Fruit fly (Drosophila melanogaster) whole organism, embryonic: ENCODE data around the gene Moca-cyp.
A peak's percentile ranks its signal among the peaks of the same experiment; 100 is the strongest.

Source experiments
- Atf3 ChIP-seq: fragments of 200-800 bp; sonication (Bioruptor generic); optimal IDR thresholded peaks from 3 replicates; lab custom pipeline; 2016; ENCODE audit warnings: missing biosample characterization, missing genetic modification characterization
- CG10274 ChIP-seq: fragments of 200-800 bp; sonication (Bioruptor generic); optimal IDR thresholded peaks from 3 replicates; lab custom pipeline; 2017; ENCODE audit warnings: missing biosample characterization, mild to moderate bottlenecking, missing genetic modification characterization
- CG10431 ChIP-seq: fragments of 200-800 bp; sonication (Bioruptor generic); optimal IDR thresholded peaks from 3 replicates; lab custom pipeline; 2018; ENCODE audit warnings: missing biosample characterization, mild to moderate bottlenecking, missing genetic modification characterization
- CG10462 ChIP-seq: fragments of 200-800 bp; sonication (Bioruptor generic); optimal IDR thresholded peaks from 2 replicates; lab custom pipeline; 2016; ENCODE audit warnings: missing biosample characterization, missing genetic modification characterization
- CG11398 ChIP-seq: fragments of 200-800 bp; sonication (Bioruptor generic); optimal IDR thresholded peaks from 2 replicates; lab custom pipeline; 2016; ENCODE audit warnings: missing biosample characterization, missing genetic modification characterization
- CG12071 ChIP-seq: fragments of 200-800 bp; sonication (Bioruptor generic); optimal IDR thresholded peaks from 3 replicates; lab custom pipeline; 2018; ENCODE audit warnings: missing biosample characterization, mild to moderate bottlenecking, missing genetic modification characterization
- CG12744 ChIP-seq: fragments of 200-800 bp; sonication (Bioruptor generic); optimal IDR thresholded peaks from 2 replicates; lab custom pipeline; 2016; ENCODE audit warnings: missing biosample characterization, missing genetic modification characterization
- CG15269 ChIP-seq: fragments of 200-800 bp; sonication (Bioruptor generic); optimal IDR thresholded peaks from 2 replicates; lab custom pipeline; 2018; ENCODE audit warnings: missing biosample characterization, mild to moderate bottlenecking, missing genetic modification characterization, moderate library complexity
- CG2129 ChIP-seq: fragments of 200-800 bp; sonication (Bioruptor generic); IDR thresholded peaks from 2 replicates; pipeline ENCODE4 v1.3.6; 2022; ENCODE audit warnings: missing biosample characterization, missing genetic modification characterization; ENCODE audit not compliant: partially characterized antibody
- CG31365 ChIP-seq: fragments of 200-800 bp; sonication (Bioruptor generic); optimal IDR thresholded peaks from 2 replicates; lab custom pipeline; 2018; ENCODE audit warnings: missing biosample characterization, mild to moderate bottlenecking, missing genetic modification characterization
- CG32772 ChIP-seq: fragments of 200-800 bp; sonication (Bioruptor generic); IDR thresholded peaks from 2 replicates; pipeline ENCODE4 v1.3.6; 2022; ENCODE audit warnings: missing biosample characterization, missing genetic modification characterization
- CG6254 ChIP-seq: fragments of 200-800 bp; sonication (Bioruptor generic); optimal IDR thresholded peaks from 3 replicates; lab custom pipeline; 2017; ENCODE audit warnings: mild to moderate bottlenecking, missing biosample characterization, missing genetic modification reagents, missing genetic modification characterization
- CG6689 ChIP-seq: fragments of 200-800 bp; sonication (Bioruptor generic); IDR thresholded peaks from 2 replicates; pipeline ENCODE4 v1.3.6; 2022; ENCODE audit warnings: missing biosample characterization, missing genetic modification characterization
- CG7839 ChIP-seq: fragments of 200-800 bp; sonication (Bioruptor generic); optimal IDR thresholded peaks from 3 replicates; lab custom pipeline; 2018; ENCODE audit warnings: missing biosample characterization, mild to moderate bottlenecking, missing genetic modification characterization, moderate library complexity
- CG9817 ChIP-seq: fragments of 200-800 bp; sonication (Bioruptor generic); optimal IDR thresholded peaks from 2 replicates; lab custom pipeline; 2018; ENCODE audit warnings: missing biosample characterization, mild to moderate bottlenecking, missing genetic modification characterization, moderate library complexity
- CG9932 ChIP-seq: fragments of 200-800 bp; sonication (Bioruptor generic); IDR thresholded peaks from 2 replicates; pipeline ENCODE4 v1.3.6; 2022; ENCODE audit warnings: missing biosample characterization, missing genetic modification characterization
- Gug ChIP-seq: fragments of 200-800 bp; sonication (Bioruptor generic); IDR thresholded peaks from 4 replicates; pipeline ENCODE4 v1.3.6; 2022; ENCODE audit warnings: missing biosample characterization, missing genetic modification characterization
- HHEX ChIP-seq: fragments of 200-800 bp; sonication (Bioruptor generic); optimal IDR thresholded peaks from 3 replicates; lab custom pipeline; 2017; ENCODE audit warnings: missing biosample characterization, mild to moderate bottlenecking, missing genetic modification characterization, missing genetic modification reagents
- Mes4 ChIP-seq: fragments of 200-800 bp; sonication (Bioruptor generic); optimal IDR thresholded peaks from 2 replicates; lab custom pipeline; 2016; ENCODE audit warnings: missing biosample characterization, missing genetic modification characterization
- Nf-YB ChIP-seq: fragments of 200-800 bp; sonication (Bioruptor generic); optimal IDR thresholded peaks from 3 replicates; lab custom pipeline; 2019; ENCODE audit warnings: missing biosample characterization, mild to moderate bottlenecking, missing genetic modification characterization, moderate library complexity
- Optix ChIP-seq: fragments of 200-800 bp; sonication (Bioruptor generic); IDR thresholded peaks from 3 replicates; pipeline ENCODE4 v1.3.6; 2022; ENCODE audit warnings: missing biosample characterization, missing genetic modification characterization
- Sry-δ ChIP-seq: fragments of 200-800 bp; sonication (Bioruptor generic); optimal IDR thresholded peaks from 2 replicates; lab custom pipeline; 2016; ENCODE audit warnings: missing biosample characterization, missing genetic modification characterization
- az2 ChIP-seq: fragments of 200-800 bp; sonication (Bioruptor generic); optimal IDR thresholded peaks from 3 replicates; lab custom pipeline; 2016; ENCODE audit warnings: missing biosample characterization, missing genetic modification characterization
- bsh ChIP-seq, 2 experiments: fragments of 200-800 bp; sonication (Bioruptor generic); optimal IDR thresholded peaks; 2 replicates each; lab custom pipeline; 2017 to 2018; ENCODE audit warnings: mild to moderate bottlenecking in 2 of 2, missing biosample characterization in 2 of 2, missing genetic modification characterization in 2 of 2, moderate library complexity in 1 of 2
- corto ChIP-seq: fragments of 200-800 bp; sonication (Bioruptor generic); optimal IDR thresholded peaks from 2 replicates; lab custom pipeline; 2016; ENCODE audit warnings: missing biosample characterization, mild to moderate bottlenecking, missing genetic modification characterization, moderate library complexity
- crp ChIP-seq, 2 experiments: fragments of 200-800 bp; sonication (Bioruptor generic); optimal IDR thresholded peaks; 2 replicates in 1 of 2; 3 replicates in 1 of 2; lab custom pipeline; 2017; ENCODE audit warnings: missing biosample characterization in 2 of 2, missing genetic modification characterization in 2 of 2, mild to moderate bottlenecking in 1 of 2, moderate library complexity in 1 of 2
- cwo ChIP-seq: fragments of 200-800 bp; sonication (Bioruptor generic); optimal IDR thresholded peaks from 3 replicates; lab custom pipeline; 2017; ENCODE audit warnings: missing biosample characterization, missing genetic modification characterization, mild to moderate bottlenecking, moderate library complexity, missing genetic modification reagents
- dmrt11E ChIP-seq: fragments of 200-800 bp; sonication (Bioruptor generic); optimal IDR thresholded peaks from 3 replicates; lab custom pipeline; 2018; ENCODE audit warnings: missing biosample characterization, mild to moderate bottlenecking, missing genetic modification characterization, moderate library complexity
- dysf ChIP-seq: fragments of 200-800 bp; sonication (Bioruptor generic); IDR thresholded peaks from 3 replicates; pipeline ENCODE4 v1.3.6; 2022; ENCODE audit warnings: missing biosample characterization, missing genetic modification characterization
- eve ChIP-seq, 2 experiments: fragments of >200 bp; optimal IDR thresholded peaks; 2 replicates each; lab custom pipeline; 2017; ENCODE audit warnings: missing biosample characterization in 2 of 2, missing genetic modification characterization in 2 of 2
- ewg ChIP-seq: fragments of 200-800 bp; sonication (Bioruptor generic); optimal IDR thresholded peaks from 3 replicates; lab custom pipeline; 2017; ENCODE audit warnings: mild to moderate bottlenecking, missing biosample characterization, missing genetic modification reagents, missing genetic modification characterization
- gfzf ChIP-seq: fragments of 200-800 bp; sonication (Bioruptor generic); optimal IDR thresholded peaks from 2 replicates; lab custom pipeline; 2016; ENCODE audit warnings: missing biosample characterization, mild to moderate bottlenecking, missing genetic modification characterization, moderate library complexity
- grau ChIP-seq: fragments of 200-800 bp; optimal IDR thresholded peaks from 3 replicates; lab custom pipeline; 2019; ENCODE audit warnings: missing biosample characterization, mild to moderate bottlenecking, missing genetic modification characterization, moderate library complexity
- ind ChIP-seq: fragments of 200-800 bp; sonication (Bioruptor generic); optimal IDR thresholded peaks from 3 replicates; lab custom pipeline; 2016; ENCODE audit warnings: missing biosample characterization, missing genetic modification characterization
- klu ChIP-seq: fragments of 200-800 bp; sonication (Bioruptor generic); IDR thresholded peaks from 2 replicates; pipeline ENCODE4 v1.3.6; 2022; ENCODE audit warnings: missing biosample characterization, missing genetic modification characterization
- lab ChIP-seq: fragments of 200-800 bp; sonication (Bioruptor generic); optimal IDR thresholded peaks from 3 replicates; lab custom pipeline; 2017; ENCODE audit warnings: missing biosample characterization, missing genetic modification characterization, mild to moderate bottlenecking, moderate library complexity, missing genetic modification reagents
- mld ChIP-seq: fragments of 200-800 bp; sonication (Bioruptor generic); IDR thresholded peaks from 3 replicates; pipeline ENCODE4 v1.3.6; 2022; ENCODE audit warnings: missing biosample characterization, missing genetic modification characterization; ENCODE audit not compliant: partially characterized antibody
- nom ChIP-seq: fragments of 200-800 bp; sonication (Bioruptor generic); optimal IDR thresholded peaks from 2 replicates; lab custom pipeline; 2017; ENCODE audit warnings: missing biosample characterization, missing genetic modification characterization, mild to moderate bottlenecking, moderate library complexity, missing genetic modification reagents
- pan ChIP-seq, 4 experiments: fragments of >200 bp in 3 of 4; fragments of 200-800 bp in 1 of 4; sonication (Bioruptor generic) in 1 of 4; optimal IDR thresholded peaks in 3 of 4; IDR thresholded peaks in 1 of 4; 2 replicates each; pipeline versions ENCODE4 v1.3.6 to Lab custom; 2017 to 2022; ENCODE audit warnings: missing biosample characterization in 2 of 4, missing genetic modification characterization in 2 of 4, mixed read lengths in 1 of 4
- pnt ChIP-seq: fragments of 200-800 bp; sonication (Bioruptor generic); optimal IDR thresholded peaks from 3 replicates; lab custom pipeline; 2016; ENCODE audit warnings: missing biosample characterization, missing genetic modification characterization
- pzg ChIP-seq: fragments of 200-800 bp; sonication (Bioruptor generic); optimal IDR thresholded peaks from 3 replicates; lab custom pipeline; 2018; ENCODE audit warnings: missing biosample characterization, mild to moderate bottlenecking, missing genetic modification characterization, moderate library complexity
- run ChIP-seq: fragments of 200-800 bp; sonication (Bioruptor generic); optimal IDR thresholded peaks from 3 replicates; lab custom pipeline; 2018; ENCODE audit warnings: missing biosample characterization, mild to moderate bottlenecking, missing genetic modification characterization
- scrt ChIP-seq: fragments of 200-800 bp; sonication (Bioruptor generic); optimal IDR thresholded peaks from 2 replicates; lab custom pipeline; 2018; ENCODE audit warnings: missing biosample characterization, mild to moderate bottlenecking, missing genetic modification characterization, moderate library complexity
- seq ChIP-seq: fragments of 200-800 bp; sonication (Bioruptor generic); IDR thresholded peaks from 2 replicates; pipeline ENCODE4 v1.3.6; 2022; ENCODE audit warnings: missing biosample characterization, missing genetic modification characterization
- tap ChIP-seq: fragments of 200-800 bp; optimal IDR thresholded peaks from 3 replicates; lab custom pipeline; 2019; ENCODE audit warnings: missing biosample characterization, mild to moderate bottlenecking, missing genetic modification characterization, moderate library complexity
- tin ChIP-seq: fragments of 200-800 bp; sonication (Bioruptor generic); optimal IDR thresholded peaks from 3 replicates; lab custom pipeline; 2016; ENCODE audit warnings: missing biosample characterization, missing genetic modification characterization
- tna ChIP-seq: fragments of 200-800 bp; sonication (Bioruptor generic); IDR thresholded peaks from 2 replicates; pipeline ENCODE4 v1.3.6; 2022; ENCODE audit warnings: missing biosample characterization, missing genetic modification characterization; ENCODE audit not compliant: partially characterized antibody
- unpg ChIP-seq: fragments of 200-800 bp; sonication (Bioruptor generic); optimal IDR thresholded peaks from 3 replicates; lab custom pipeline; 2018; ENCODE audit warnings: missing biosample characterization, mild to moderate bottlenecking, missing genetic modification characterization, moderate library complexity

The Moca-cyp gene

DNA sequence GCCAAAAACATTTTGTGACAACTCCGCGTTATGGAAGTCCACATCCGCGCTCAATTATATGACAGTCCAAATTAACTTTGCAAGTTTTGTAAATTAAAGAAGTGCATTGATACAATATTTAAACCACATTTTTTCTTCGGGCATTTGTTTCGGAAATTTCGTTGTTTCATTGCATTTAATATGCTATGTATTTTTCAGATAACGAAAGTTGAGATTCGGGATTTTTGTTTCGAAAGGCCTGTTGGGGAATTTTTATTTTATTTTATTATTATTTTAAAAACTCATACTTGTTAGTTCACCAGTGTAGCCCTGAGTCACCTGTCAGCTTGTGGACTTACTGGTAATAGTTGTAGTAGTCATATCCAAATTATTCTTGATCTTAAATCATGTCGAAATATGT, 46.4 kb upstream of the Moca-cyp start, which contains the start of gene UQCR-14L:
TSS of gene UQCR-14L (plus strand) at position 301 of the 400 bp plus-strand sequence.
- TF ChIP-seq az2 (no peak), Atf3 (GFP tag; lab: Kevin White, UChicago) (no peak), Mes4 (GFP tag; lab: Kevin White, UChicago) (no peak), seq (GFP tag; lab: Robert Waterston, UW) (no peak), grau (no peak), mld (GFP tag; lab: Robert Waterston, UW) (no peak), dmrt11E (tag; lab: Kevin White, UChicago) (no peak), CG6254 (no peak), Nf-YB (GFP tag; lab: Kevin White, UChicago) (no peak), klu (GFP tag; lab: Robert Waterston, UW) (no peak), CG12071 (GFP tag; lab: Kevin White, UChicago) (no peak), CG10431 (no peak), corto (GFP tag; lab: Kevin White, UChicago) (no peak), CG32772 (GFP tag; lab: Robert Waterston, UW) (no peak)

DNA sequence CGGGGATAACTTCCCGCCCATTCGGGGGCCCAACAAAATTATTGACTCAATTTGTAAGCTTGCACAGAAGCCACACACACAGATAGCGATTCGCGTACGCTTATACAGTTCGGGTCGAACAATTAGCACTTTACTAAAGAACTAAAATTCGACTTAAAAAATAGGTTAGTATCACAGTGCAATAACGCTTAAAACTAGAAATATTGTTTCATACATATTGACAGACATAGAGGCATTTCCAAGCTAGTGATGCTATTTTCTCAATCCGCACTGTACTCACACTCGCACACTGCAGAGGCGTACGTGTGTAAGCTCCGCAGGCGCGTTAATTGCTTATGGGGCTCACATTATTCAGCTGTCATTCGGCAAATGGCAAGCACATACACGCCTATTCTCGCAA, 42.6 kb upstream of the Moca-cyp start:
- TF ChIP-seq tap (tag; lab: Kevin White, UChicago): no peak
- peak; percentile 30 for TF ChIP-seq CG15269 (tag; lab: Kevin White, UChicago)
- no peak for TF ChIP-seq run
- peak; percentile 43; the same call in 2 of the 3 replicates for TF ChIP-seq dysf (GFP tag; lab: Robert Waterston, UW)
- no peak for TF ChIP-seq tin (GFP tag; lab: Kevin White, UChicago)
- TF ChIP-seq CG10462 (GFP tag; lab: Kevin White, UChicago): no peak
- no peak for TF ChIP-seq gfzf
- TF ChIP-seq CG11398 (GFP tag; lab: Kevin White, UChicago): no peak
- no peak for TF ChIP-seq pzg (GFP tag; lab: Kevin White, UChicago)
- TF ChIP-seq CG7839 (tag; lab: Kevin White, UChicago): peak; percentile 47
- no peak for TF ChIP-seq unpg (GFP tag; lab: Kevin White, UChicago)
- no peak for TF ChIP-seq bsh (GFP tag; optimal IDR thresholded peaks at IDR 0.05; lab: Kevin White, UChicago)
- TF ChIP-seq CG10274: no peak
- 0 out of 2 replicates have a peak, but pooled peaks have one; percentile 43 for TF ChIP-seq CG6689 (GFP tag; lab: Robert Waterston, UW)
- peak; percentile 20 for TF ChIP-seq HHEX (GFP tag; lab: Kevin White, UChicago)
- peak; percentile 44 for TF ChIP-seq cwo (GFP tag; lab: Kevin White, UChicago)
- no peak for TF ChIP-seq scrt (GFP tag; lab: Kevin White, UChicago)
- TF ChIP-seq nom (GFP tag; lab: Kevin White, UChicago): no peak
- no peak for TF ChIP-seq CG2129 (GFP tag; lab: Robert Waterston, UW)
- TF ChIP-seq Sry-δ (GFP tag; lab: Kevin White, UChicago): no peak
- 0 out of 3 replicates have a peak, but pooled peaks have one; percentile 33 for TF ChIP-seq Optix (GFP tag; lab: Robert Waterston, UW)
- no peak for TF ChIP-seq CG12744 (GFP tag; lab: Kevin White, UChicago)
- TF ChIP-seq CG9932 (GFP tag; lab: Robert Waterston, UW): 0 out of 2 replicates have a peak, but pooled peaks have one; percentile 9
- no peak for TF ChIP-seq ewg
- TF ChIP-seq lab (GFP tag; lab: Kevin White, UChicago): peak; percentile 72
- TF ChIP-seq ind (GFP tag; lab: Kevin White, UChicago): peak; percentile 4
- TF ChIP-seq tna (GFP tag; lab: Robert Waterston, UW): no peak
- no peak for TF ChIP-seq eve (GFP tag; optimal IDR thresholded peaks at IDR 0.05; lab: Kevin White, UChicago)
- no peak for TF ChIP-seq CG31365 (tag; lab: Kevin White, UChicago)
- TF ChIP-seq crp (GFP tag; optimal IDR thresholded peaks at IDR 0.05; lab: Kevin White, UChicago): no peak
- peak; percentile 17 for TF ChIP-seq CG9817 (tag; lab: Kevin White, UChicago)
- TF ChIP-seq pnt: no peak
- no peak for TF ChIP-seq pan (optimal IDR thresholded peaks at IDR 0.05; lab: Kevin White, UChicago)
- TF ChIP-seq pan (GFP tag; optimal IDR thresholded peaks at IDR 0.05 in 1 of 2, IDR thresholded peaks at IDR 0.05 in 1 of 2): peak in 1 of 2 experiments; percentile 47
- TF ChIP-seq Gug: no peak
